Worm (Caenorhabditis elegans) whole organism, L2 larva: ENCODE data around the gene moc-5.

Source experiments
- ZK546.5 ChIP-seq: sonication (generic microtip); optimal IDR thresholded peaks from 2 replicates; lab custom pipeline; 2017; ENCODE audit warnings: missing biosample characterization, missing genetic modification characterization
- ama-1 ChIP-seq: fragments of 150-350 bp; optimal IDR thresholded peaks from 2 replicates; lab custom pipeline; 2018; ENCODE audit warnings: inconsistent platforms
- egl-27 ChIP-seq: sonication (generic microtip); optimal IDR thresholded peaks from 3 replicates; lab custom pipeline; 2017; ENCODE audit warnings: missing biosample characterization, missing genetic modification reagents, missing genetic modification characterization
- lin-11 ChIP-seq: fragments of 150-350 bp; sonication (generic microtip); optimal IDR thresholded peaks from 2 replicates; lab custom pipeline; 2014; ENCODE audit warnings: missing biosample characterization, missing genetic modification characterization, inconsistent platforms, mixed read lengths
- nhr-129 ChIP-seq: fragments of 150-350 bp; optimal IDR thresholded peaks from 2 replicates; lab custom pipeline; 2014; ENCODE audit warnings: missing biosample characterization, missing genetic modification characterization
- nhr-25 ChIP-seq: fragments of 150-350 bp; sonication (generic microtip); optimal IDR thresholded peaks from 3 replicates; lab custom pipeline; 2014; ENCODE audit warnings: missing biosample characterization, missing genetic modification characterization
- nhr-6 ChIP-seq: fragments of 150-350 bp; optimal IDR thresholded peaks from 2 replicates; lab custom pipeline; 2014; ENCODE audit warnings: missing biosample characterization, missing genetic modification characterization
- unc-62 ChIP-seq: fragments of 150-350 bp; optimal IDR thresholded peaks from 2 replicates; lab custom pipeline; 2014; ENCODE audit warnings: missing biosample characterization, missing genetic modification reagents, missing genetic modification characterization
- zag-1 ChIP-seq: fragments of 150-350 bp; optimal IDR thresholded peaks from 2 replicates; lab custom pipeline; 2014; ENCODE audit warnings: missing biosample characterization, missing genetic modification characterization
- ztf-1 ChIP-seq: fragments of 200-800 bp; sonication (Bioruptor generic); conservative IDR thresholded peaks from 2 replicates; pipeline ENCODE4 v1.3.6; 2022; ENCODE audit warnings: missing genetic modification characterization, missing compliant biosample characterization

- TF ChIP-seq ama-1: no peak
- TF ChIP-seq ZK546.5 (tag; lab: Kevin White, UChicago): no peak
- TF ChIP-seq ztf-1 (GFP tag; lab: Robert Waterston, UW): no peak
- no peak for TF ChIP-seq nhr-129 (tag; lab: Kevin White, UChicago)
- no peak for TF ChIP-seq nhr-6 (tag; lab: Kevin White, UChicago)
- no peak for TF ChIP-seq lin-11 (tag; lab: Kevin White, UChicago)
- no peak for TF ChIP-seq egl-27 (tag; lab: Kevin White, UChicago)
- no peak for TF ChIP-seq nhr-25 (tag; lab: Kevin White, UChicago)
- no peak for TF ChIP-seq zag-1 (tag; lab: Kevin White, UChicago)
- no peak for TF ChIP-seq unc-62 (GFP tag; lab: Kevin White, UChicago)
Observed at ce11 chrX:9610040-9610613, 44.3 kb upstream of the moc-5 start, which contains the start of gene C11E4.6.
